Worm (Caenorhabditis elegans) whole organism, L3 larva: ENCODE measurements around the gene lgc-16.

Source experiments
- ceh-28 ChIP-seq: fragments of 150-350 bp; optimal IDR thresholded peaks from 2 replicates; lab custom pipeline; 2014; ENCODE audit warnings: missing biosample characterization, missing genetic modification reagents, missing genetic modification characterization
- egl-27 ChIP-seq: sonication (generic microtip); optimal IDR thresholded peaks from 4 replicates; lab custom pipeline; 2017; ENCODE audit warnings: missing biosample characterization, missing genetic modification reagents, missing genetic modification characterization
- elt-2 ChIP-seq: sonication (generic microtip); optimal IDR thresholded peaks from 2 replicates; lab custom pipeline; 2016; ENCODE audit warnings: missing genetic modification reagents, mild to moderate bottlenecking, missing genetic modification characterization, missing compliant biosample characterization
- nhr-11 ChIP-seq: fragments of 150-350 bp; optimal IDR thresholded peaks from 2 replicates; lab custom pipeline; 2014; ENCODE audit warnings: missing biosample characterization, missing genetic modification characterization
- nhr-23 ChIP-seq: fragments of 150-350 bp; optimal IDR thresholded peaks from 2 replicates; lab custom pipeline; 2014; ENCODE audit warnings: missing biosample characterization, missing genetic modification reagents, missing genetic modification characterization
- nhr-28 ChIP-seq: fragments of 150-350 bp; optimal IDR thresholded peaks from 2 replicates; lab custom pipeline; 2014; ENCODE audit warnings: missing biosample characterization, missing genetic modification characterization
- nhr-67 ChIP-seq: fragments of 150-350 bp; optimal IDR thresholded peaks from 2 replicates; lab custom pipeline; 2014; ENCODE audit warnings: missing biosample characterization, missing genetic modification characterization
- sea-2 ChIP-seq: fragments of 150-350 bp; sonication (generic microtip); optimal IDR thresholded peaks from 4 replicates; lab custom pipeline; 2014; ENCODE audit warnings: missing biosample characterization, missing genetic modification reagents, missing genetic modification characterization
- unc-62 ChIP-seq: fragments of 150-350 bp; sonication (generic microtip); optimal IDR thresholded peaks from 4 replicates; lab custom pipeline; 2014; ENCODE audit warnings: missing biosample characterization, missing genetic modification reagents, missing genetic modification characterization
- zag-1 ChIP-seq: fragments of 150-350 bp; optimal IDR thresholded peaks from 2 replicates; lab custom pipeline; 2014; ENCODE audit warnings: missing biosample characterization, missing genetic modification characterization
- ztf-4 ChIP-seq: fragments of 150-350 bp; optimal IDR thresholded peaks from 2 replicates; lab custom pipeline; 2014; ENCODE audit warnings: missing biosample characterization, missing genetic modification characterization

- TF ChIP-seq ztf-4 (tag; lab: Kevin White, UChicago) (no peak), elt-2 (tag; lab: Kevin White, UChicago) (no peak), zag-1 (tag; lab: Kevin White, UChicago) (no peak), egl-27 (no peak), nhr-11 (tag; lab: Kevin White, UChicago) (no peak), nhr-23 (no peak), sea-2 (no peak), unc-62 (GFP tag; lab: Kevin White, UChicago) (no peak), ceh-28 (no peak), nhr-28 (tag; lab: Kevin White, UChicago) (no peak), nhr-67 (no peak)
These were observed 22.6 kb downstream of the lgc-16 start, which contains the start of gene lyst-1 for ce11 chrX:12141051-12141450.
